Worm (Caenorhabditis elegans) whole organism, late embryonic: Measurements from ENCODE around the gene ced-9.

Source experiments
- C38D4.7 ChIP-seq: fragments of 200-800 bp; sonication (Bioruptor generic); optimal IDR thresholded peaks from 2 replicates; lab custom pipeline; 2018; ENCODE audit warnings: mild to moderate bottlenecking, missing genetic modification characterization, moderate library complexity, missing compliant biosample characterization
- ceh-18 ChIP-seq: sonication (generic microtip); optimal IDR thresholded peaks from 2 replicates; lab custom pipeline; 2016; ENCODE audit warnings: missing genetic modification characterization, missing compliant biosample characterization
- hlh-15 ChIP-seq: sonication (generic microtip); optimal IDR thresholded peaks from 2 replicates; lab custom pipeline; 2016; ENCODE audit warnings: missing genetic modification characterization, missing compliant biosample characterization
- lim-6 ChIP-seq: sonication (generic microtip); optimal IDR thresholded peaks from 2 replicates; lab custom pipeline; 2016; ENCODE audit warnings: missing genetic modification characterization, missing compliant biosample characterization
- lin-11 ChIP-seq: fragments of 200-800 bp; sonication (Bioruptor generic); optimal IDR thresholded peaks from 2 replicates; lab custom pipeline; 2018; ENCODE audit warnings: mild to moderate bottlenecking, missing genetic modification characterization, missing compliant biosample characterization
- mec-3 ChIP-seq: sonication (generic microtip); optimal IDR thresholded peaks from 2 replicates; lab custom pipeline; 2016; ENCODE audit warnings: borderline replicate concordance, missing genetic modification characterization, missing compliant biosample characterization
- nhr-11 ChIP-seq: fragments of 150-350 bp; optimal IDR thresholded peaks from 2 replicates; lab custom pipeline; 2014; ENCODE audit warnings: missing biosample characterization, missing genetic modification characterization
- pag-3 ChIP-seq: sonication (generic microtip); optimal IDR thresholded peaks from 2 replicates; lab custom pipeline; 2016; ENCODE audit warnings: missing compliant biosample characterization, missing genetic modification characterization, borderline replicate concordance
- pha-4 ChIP-seq: fragments of 150-350 bp; optimal IDR thresholded peaks from 2 replicates; lab custom pipeline; 2018; ENCODE audit warnings: missing biosample characterization, missing genetic modification reagents, missing genetic modification characterization
- pqm-1 ChIP-seq: sonication (generic microtip); optimal IDR thresholded peaks from 2 replicates; lab custom pipeline; 2016; ENCODE audit warnings: missing genetic modification characterization, missing compliant biosample characterization
- ref-2 ChIP-seq: sonication (generic microtip); optimal IDR thresholded peaks from 2 replicates; lab custom pipeline; 2016; ENCODE audit warnings: missing genetic modification characterization, missing compliant biosample characterization
- unc-3 ChIP-seq, 2 experiments: fragments of 200-800 bp in 1 of 2; sonication (Bioruptor generic) in 1 of 2; sonication (generic microtip) in 1 of 2; conservative IDR thresholded peaks in 1 of 2; optimal IDR thresholded peaks in 1 of 2; 2 replicates each; pipeline versions ENCODE4 v1.3.6 to Lab custom; 2016 to 2022; ENCODE audit warnings: missing compliant biosample characterization in 2 of 2, missing genetic modification characterization in 2 of 2, missing genetic modification reagents in 1 of 2

DNA sequence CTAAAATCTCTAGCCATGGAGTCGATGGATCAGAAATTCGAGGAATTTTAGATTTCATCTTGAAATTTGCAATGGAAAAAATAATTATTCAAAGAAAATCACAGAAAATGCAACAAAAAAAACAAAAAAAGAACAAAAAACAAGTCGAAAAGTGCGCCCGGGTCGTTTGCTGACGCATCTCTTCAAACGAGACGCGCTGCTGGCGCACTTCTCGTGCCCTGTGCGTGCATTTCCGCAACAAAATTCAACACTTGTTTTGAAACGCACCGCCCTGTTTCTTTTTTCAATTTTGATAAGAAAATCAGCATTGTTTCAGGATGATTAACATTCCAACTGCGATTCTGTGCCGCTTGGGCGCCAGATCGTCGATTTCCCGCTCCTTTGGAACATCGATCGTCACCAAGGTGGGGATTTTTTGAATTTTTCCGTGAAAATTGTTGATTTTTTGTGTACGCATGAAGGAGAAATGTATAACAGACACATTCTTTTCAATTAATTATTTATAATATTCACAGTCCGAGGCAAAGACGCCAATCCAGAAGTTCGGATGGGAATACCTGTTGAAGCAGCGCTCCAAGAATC is 920 bp upstream of the ced-9 start, which contains the start of the genes jmjd-4 and mev-1:
- TF ChIP-seq pag-3 (tag; lab: Kevin White, UChicago) (no peak), unc-3 (GFP tag; conservative IDR thresholded peaks at IDR 0.05; lab: Robert Waterston, UW) (peak; percentile 41; the same call in 1 of the 2 replicates), unc-3 (tag; optimal IDR thresholded peaks at IDR 0.05; lab: Kevin White, UChicago) (no peak), C38D4.7 (GFP tag; lab: Kevin White, UChicago) (peak; percentile 13), ceh-18 (peak; percentile 70), hlh-15 (tag; lab: Kevin White, UChicago) (no peak), mec-3 (tag; lab: Kevin White, UChicago) (no peak), pha-4 (tag; lab: Kevin White, UChicago) (no peak), pqm-1 (tag; lab: Kevin White, UChicago) (no peak), lim-6 (tag; lab: Kevin White, UChicago) (no peak), nhr-11 (tag; lab: Kevin White, UChicago) (no peak), lin-11 (tag; lab: Kevin White, UChicago) (no peak), ref-2 (peak; percentile 45)
